Fruit fly (Drosophila melanogaster): Measurements from ENCODE around the gene CG33783.

The CG33783 gene

DNA sequence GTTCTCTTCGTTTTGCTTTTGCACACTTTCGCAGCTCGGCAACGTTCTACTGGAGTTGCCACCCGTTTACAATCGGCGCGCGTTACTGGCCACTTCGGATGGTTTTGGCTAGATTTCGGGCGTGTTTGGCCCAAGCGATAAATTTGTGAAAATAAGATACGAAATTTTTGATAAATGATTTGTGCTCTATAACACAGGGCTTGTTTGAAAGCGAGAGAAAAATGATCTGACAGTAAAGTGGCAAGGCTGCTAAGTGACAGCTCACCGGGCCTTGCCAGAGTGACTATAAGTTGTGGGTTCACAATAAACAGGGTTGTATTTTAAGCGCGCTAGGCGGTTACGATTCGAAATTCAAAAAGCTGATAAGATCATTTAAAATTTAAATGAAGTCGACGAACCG lies 43.4 kb downstream of the CG33783 start, which contains the start of gene Fmr1 (continued):
- TF ChIP-seq Oaz (GFP tag; IDR thresholded peaks at IDR 0.05), result no peak

DNA sequence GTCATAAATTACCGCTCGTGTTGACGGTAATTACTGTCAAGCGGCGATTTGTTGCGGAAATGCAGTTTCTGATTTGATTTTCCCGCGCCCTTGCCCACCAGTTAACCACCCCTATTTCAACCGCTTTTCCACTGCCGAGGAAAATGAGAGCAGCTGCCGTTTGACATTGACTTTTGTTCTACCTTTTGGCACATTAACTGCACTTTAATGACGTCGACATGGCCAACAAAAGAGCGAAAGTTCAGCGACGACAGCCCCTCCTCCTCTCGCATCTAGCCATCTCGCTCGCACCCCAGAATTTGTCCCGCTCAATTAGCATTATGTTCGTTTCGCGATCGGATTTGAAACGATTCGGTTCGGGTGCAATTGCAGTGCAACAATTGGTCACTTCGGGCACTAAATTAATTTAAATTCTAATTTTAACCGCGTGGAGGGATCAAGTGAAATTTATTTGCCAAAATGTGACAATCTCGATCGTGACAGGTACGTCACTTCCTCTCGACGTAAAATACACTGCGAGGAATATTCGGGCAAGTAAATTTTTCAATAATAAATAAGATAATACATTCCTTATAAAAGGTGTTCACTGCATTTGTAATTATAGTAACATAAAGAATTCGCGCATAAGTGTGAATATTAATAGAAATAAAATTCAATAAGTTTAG lies 44.7 kb downstream of the CG33783 start:
- TF ChIP-seq tll (GFP tag; optimal IDR thresholded peaks at IDR 0.05) (peak in 1 of 2 experiments; percentile 73), otp (GFP tag; IDR thresholded peaks at IDR 0.05) (no peak), chinmo (GFP tag; IDR thresholded peaks at IDR 0.05; ENCODE audit: partially characterized antibody) (0 out of 4 replicates have a peak, but pooled peaks have one; percentile 8), Deaf1 (tag; optimal IDR thresholded peaks at IDR 0.05) (peak; percentile 24), dpn (GFP tag; optimal IDR thresholded peaks at IDR 0.05) (no peak), CG15479 (GFP tag; optimal IDR thresholded peaks at IDR 0.05) (peak; percentile 58), CG1792 (GFP tag; optimal IDR thresholded peaks at IDR 0.05) (no peak), CG8290 (GFP tag; optimal IDR thresholded peaks at IDR 0.05) (no peak), CG8290 (tag; optimal IDR thresholded peaks at IDR 0.05) (no peak), pros (GFP tag; optimal IDR thresholded peaks at IDR 0.05) (peak; percentile 7), gsb-n (tag; optimal IDR thresholded peaks at IDR 0.05) (peak; percentile 68), sc (optimal IDR thresholded peaks at IDR 0.05) (no peak), sc (GFP tag; optimal IDR thresholded peaks at IDR 0.05) (no peak), wdn (GFP tag; IDR thresholded peaks at IDR 0.05) (no peak), CG17612 (GFP tag; IDR thresholded peaks at IDR 0.05) (no peak), CG3995 (GFP tag; optimal IDR thresholded peaks at IDR 0.05) (no peak), tio (GFP tag; optimal IDR thresholded peaks at IDR 0.05) (no peak), insv (GFP tag; optimal IDR thresholded peaks at IDR 0.05) (peak in 1 of 2 experiments; percentile 46), z (GFP tag; IDR thresholded peaks at IDR 0.05) (no peak), zen2 (GFP tag; IDR thresholded peaks at IDR 0.05; ENCODE audit: partially characterized antibody) (0 out of 3 replicates have a peak, but pooled peaks have one; percentile 6), CrebB (tag; optimal IDR thresholded peaks at IDR 0.05) (no peak), CG6765 (GFP tag; optimal IDR thresholded peaks at IDR 0.05) (no peak), cg (GFP tag; optimal IDR thresholded peaks at IDR 0.05) (no peak), CG2712 (tag; optimal IDR thresholded peaks at IDR 0.05) (no peak), emc (GFP tag; optimal IDR thresholded peaks at IDR 0.05) (no peak), zen (tag; optimal IDR thresholded peaks at IDR 0.05) (peak; percentile 52), hb (GFP tag; IDR thresholded peaks at IDR 0.05; ENCODE audit: partially characterized antibody) (0 out of 3 replicates have a peak, but pooled peaks have one; percentile 34), twi (tag; optimal IDR thresholded peaks at IDR 0.05) (no peak), CG12391 (tag; optimal IDR thresholded peaks at IDR 0.05) (peak; percentile 7), Bgb (GFP tag; IDR thresholded peaks at IDR 0.05; ENCODE audit: partially characterized antibody) (no peak), sd (tag; optimal IDR thresholded peaks at IDR 0.05) (no peak), NC2β (GFP tag; optimal IDR thresholded peaks at IDR 0.05) (no peak)

DNA sequence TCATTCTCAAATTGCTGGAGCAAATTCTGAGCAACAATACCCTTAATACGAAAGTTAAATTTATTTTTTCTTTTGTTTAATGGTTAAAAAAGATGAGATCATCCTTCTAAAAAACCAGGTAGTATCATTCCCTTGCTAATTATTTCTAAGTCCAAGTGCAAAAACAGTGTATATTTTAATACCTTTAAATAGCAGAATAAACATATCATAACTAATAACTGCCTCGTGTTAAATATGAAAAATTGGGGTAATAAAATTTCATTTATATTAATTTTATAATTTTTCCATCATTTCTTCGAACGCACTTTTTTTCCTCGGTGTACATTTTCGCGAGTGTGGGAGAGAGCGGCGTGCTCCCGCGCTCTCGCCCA lies 45.2 kb downstream of the CG33783 start:
- TF ChIP-seq Dek (tag; optimal IDR thresholded peaks at IDR 0.05) (no peak), CkIIα-i1 (GFP tag; IDR thresholded peaks at IDR 0.05) (no peak), pnt (GFP tag; optimal IDR thresholded peaks at IDR 0.05) (no peak), CrebB (tag; optimal IDR thresholded peaks at IDR 0.05) (no peak), gfzf (GFP tag; optimal IDR thresholded peaks at IDR 0.05) (no peak), bbx (GFP tag; IDR thresholded peaks at IDR 0.05; ENCODE audit: partially characterized antibody) (no peak), so (GFP tag; IDR thresholded peaks at IDR 0.05) (no peak), Hmx (GFP tag; optimal IDR thresholded peaks at IDR 0.05) (no peak), CG6272 (GFP tag; IDR thresholded peaks at IDR 0.05) (no peak), Fer2 (tag; optimal IDR thresholded peaks at IDR 0.05) (no peak), Lim3 (GFP tag; IDR thresholded peaks at IDR 0.05) (no peak), twi (tag; optimal IDR thresholded peaks at IDR 0.05) (no peak), Atf6 (GFP tag; IDR thresholded peaks at IDR 0.05) (no peak), CG13296 (GFP tag; optimal IDR thresholded peaks at IDR 0.05) (no peak), CG10209 (GFP tag; optimal IDR thresholded peaks at IDR 0.05) (peak; percentile 12), sc (optimal IDR thresholded peaks at IDR 0.05) (no peak), sc (GFP tag; optimal IDR thresholded peaks at IDR 0.05) (no peak), CG17328 (GFP tag; IDR thresholded peaks at IDR 0.05) (no peak), sna (GFP tag; IDR thresholded peaks at IDR 0.05; ENCODE audit: partially characterized antibody) (no peak), CG4730 (GFP tag; IDR thresholded peaks at IDR 0.05) (no peak), Deaf1 (tag; optimal IDR thresholded peaks at IDR 0.05) (no peak)
